Worm (Caenorhabditis elegans) whole organism, midembryonic: ENCODE measurements around the gene clc-25.

Source experiments
- T22C8.4 ChIP-seq: fragments of 200-800 bp; sonication (Bioruptor generic); IDR thresholded peaks from 2 replicates; pipeline ENCODE4 v1.3.6; 2022; ENCODE audit warnings: missing genetic modification characterization, missing compliant biosample characterization
- cog-1 ChIP-seq: sonication (generic microtip); optimal IDR thresholded peaks from 2 replicates; lab custom pipeline; 2016; ENCODE audit warnings: missing genetic modification characterization, missing compliant biosample characterization
- flt-1 ChIP-seq: fragments of 200-800 bp; sonication (Bioruptor generic); IDR thresholded peaks from 2 replicates; pipeline ENCODE4 v1.3.6; 2022; ENCODE audit warnings: missing genetic modification characterization, missing compliant biosample characterization
- klf-2 ChIP-seq: fragments of 200-800 bp; sonication (Bioruptor generic); conservative IDR thresholded peaks from 2 replicates; pipeline ENCODE4 v1.3.6; 2022; ENCODE audit warnings: missing genetic modification reagents, missing genetic modification characterization, missing compliant biosample characterization
- med-1 ChIP-seq: sonication (generic microtip); optimal IDR thresholded peaks from 2 replicates; lab custom pipeline; 2017; ENCODE audit warnings: missing genetic modification characterization, mild to moderate bottlenecking, missing compliant biosample characterization, antibody characterized with exemption, missing genetic modification reagents; ENCODE audit not compliant: insufficient read depth
- ref-1 ChIP-seq: fragments of 200-800 bp; sonication (Bioruptor generic); conservative IDR thresholded peaks from 2 replicates; pipeline ENCODE4 v1.3.6; 2022; ENCODE audit warnings: missing genetic modification reagents, missing genetic modification characterization, missing compliant biosample characterization
- tab-1 ChIP-seq: fragments of 200-800 bp; sonication (Bioruptor generic); IDR thresholded peaks from 2 replicates; pipeline ENCODE4 v1.3.6; 2022; ENCODE audit warnings: missing genetic modification characterization, missing compliant biosample characterization
- ztf-23 ChIP-seq: fragments of 200-800 bp; sonication (Bioruptor generic); IDR thresholded peaks from 2 replicates; pipeline ENCODE4 v1.3.6; 2022; ENCODE audit warnings: missing genetic modification reagents, missing genetic modification characterization, missing compliant biosample characterization
- ztf-29 ChIP-seq: fragments of 200-800 bp; sonication (Bioruptor generic); IDR thresholded peaks from 2 replicates; pipeline ENCODE4 v1.3.6; 2022; ENCODE audit warnings: missing genetic modification reagents, missing genetic modification characterization, missing compliant biosample characterization

The clc-25 gene

ce11 chrIII:1026261-1026660 lies at the start of gene clc-25:
Gene clc-25, minus strand, starts transcription at chrIII:1026361.
- TF ChIP-seq ztf-29 (GFP tag; lab: Robert Waterston, UW) (no peak), ztf-23 (GFP tag; lab: Robert Waterston, UW) (no peak), ref-1 (GFP tag; lab: Robert Waterston, UW) (no peak), flt-1 (no peak), T22C8.4 (GFP tag; lab: Robert Waterston, UW) (no peak), med-1 (GFP tag; lab: Kevin White, UChicago) (no peak), tab-1 (no peak)

DNA sequence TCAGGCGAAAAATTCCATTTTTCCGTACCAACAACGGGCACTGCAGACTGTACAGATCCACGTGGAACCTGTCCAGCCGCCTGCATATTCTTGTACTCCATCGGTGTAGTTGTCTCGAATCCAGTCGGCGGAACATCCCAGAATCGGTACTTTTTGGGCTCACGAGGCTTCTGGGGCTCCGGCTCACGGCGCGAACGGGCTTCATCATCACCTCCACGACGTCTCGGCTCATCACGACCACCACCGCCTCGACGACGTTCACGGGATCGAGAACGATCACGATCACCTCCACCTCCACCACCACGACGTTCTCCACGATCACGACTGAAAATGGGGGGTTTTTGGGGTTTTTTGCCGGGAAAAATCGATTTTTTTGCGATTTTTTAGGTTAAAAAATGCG lies 48.0 kb upstream of the clc-25 start:
- no peak for TF ChIP-seq ztf-23 (GFP tag; lab: Robert Waterston, UW)
- TF ChIP-seq ref-1 (GFP tag; lab: Robert Waterston, UW), result no peak
- no peak for TF ChIP-seq med-1 (GFP tag; lab: Kevin White, UChicago)
- no peak for TF ChIP-seq flt-1
- no peak for TF ChIP-seq ztf-29 (GFP tag; lab: Robert Waterston, UW)

DNA sequence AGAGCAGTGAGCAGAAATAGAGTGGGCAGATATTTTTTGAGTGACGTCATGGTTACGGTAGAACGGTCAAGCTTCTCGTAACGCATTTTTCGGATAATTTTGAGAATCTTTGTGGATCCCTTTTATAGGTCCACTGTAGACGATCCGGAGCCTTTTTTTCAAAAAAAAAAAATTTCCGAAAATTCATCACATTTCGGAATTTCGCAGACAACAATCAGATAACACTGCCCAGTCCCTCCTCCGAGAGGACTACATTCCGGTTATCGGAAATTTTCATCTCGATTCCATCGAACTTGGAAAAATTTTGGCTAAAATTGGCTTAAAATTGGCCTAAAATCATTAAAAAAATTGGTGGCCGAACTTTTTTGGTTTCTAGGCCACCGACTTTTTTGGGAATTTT lies 33.8 kb upstream of the clc-25 start, which contains the start of gene BE0003N10.6:
Gene BE0003N10.6 (minus strand): TSS at position 101 of the 400 bp plus-strand sequence.
- TF ChIP-seq ztf-23 (GFP tag; lab: Robert Waterston, UW) (no peak), med-1 (GFP tag; lab: Kevin White, UChicago) (no peak), flt-1 (no peak), T22C8.4 (GFP tag; lab: Robert Waterston, UW) (no peak), cog-1 (no peak), ref-1 (GFP tag; lab: Robert Waterston, UW) (no peak), klf-2 (GFP tag; lab: Robert Waterston, UW) (no peak), ztf-29 (GFP tag; lab: Robert Waterston, UW) (no peak), tab-1 (no peak)

DNA sequence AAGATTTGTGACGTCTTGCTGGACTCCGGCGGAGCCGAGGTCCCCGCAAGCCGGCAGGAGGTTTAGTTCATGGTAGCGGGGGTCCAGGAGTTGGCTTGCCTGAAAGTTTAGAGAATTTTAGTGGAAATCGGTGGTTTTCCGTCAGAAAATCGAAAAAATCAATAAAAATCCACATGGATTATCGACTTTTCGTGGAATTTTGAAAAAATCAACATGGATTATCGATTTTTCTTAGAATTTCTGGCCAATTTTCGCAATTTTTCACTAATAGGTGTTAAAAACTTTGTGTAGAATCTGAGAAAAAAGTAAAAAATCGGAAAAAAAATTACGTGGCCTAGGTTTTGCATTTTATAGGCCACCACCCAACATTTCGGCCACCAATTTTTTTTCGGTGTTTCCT lies 32.7 kb upstream of the clc-25 start:
- TF ChIP-seq med-1 (GFP tag; lab: Kevin White, UChicago) (no peak), ztf-29 (GFP tag; lab: Robert Waterston, UW) (no peak), cog-1 (no peak), T22C8.4 (GFP tag; lab: Robert Waterston, UW) (no peak), ref-1 (GFP tag; lab: Robert Waterston, UW) (no peak), tab-1 (no peak), flt-1 (no peak), ztf-23 (GFP tag; lab: Robert Waterston, UW) (no peak), klf-2 (GFP tag; lab: Robert Waterston, UW) (no peak)

ce11 chrIII:1058074-1058473 lies 31.9 kb upstream of the clc-25 start:
- TF ChIP-seq T22C8.4 (GFP tag; lab: Robert Waterston, UW) (peak; percentile 84), ztf-23 (GFP tag; lab: Robert Waterston, UW) (no peak)

- peak; percentile 54 for TF ChIP-seq T22C8.4 (GFP tag; lab: Robert Waterston, UW)
These were observed 31.0 kb upstream of the clc-25 start for ce11 chrIII:1056989-1057687.

DNA sequence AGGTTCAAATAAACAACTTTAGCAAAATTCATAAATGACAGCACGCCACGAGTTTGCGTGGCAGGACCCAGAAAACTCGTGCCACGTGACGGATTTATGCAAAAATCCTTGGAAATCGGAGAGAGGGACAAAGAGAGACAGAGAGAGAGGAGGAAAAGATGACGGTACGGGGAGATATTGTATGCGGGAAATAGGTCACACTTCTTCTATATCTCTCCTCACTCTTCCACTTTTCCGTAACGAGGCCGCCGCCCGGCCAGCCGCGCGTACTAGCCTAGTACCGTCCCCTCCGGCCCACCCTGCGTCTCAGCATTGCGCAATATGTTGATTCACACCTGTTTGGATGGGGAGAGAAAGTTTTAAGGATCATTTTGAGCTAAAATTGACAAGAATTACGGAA lies 27.9 kb upstream of the clc-25 start:
- no peak for TF ChIP-seq med-1 (GFP tag; lab: Kevin White, UChicago)
- 0 out of 2 replicates have a peak, but pooled peaks have one; percentile 45 for TF ChIP-seq ztf-23 (GFP tag; lab: Robert Waterston, UW)
- no peak for TF ChIP-seq ref-1 (GFP tag; lab: Robert Waterston, UW)
- TF ChIP-seq klf-2 (GFP tag; lab: Robert Waterston, UW), result no peak
- TF ChIP-seq flt-1, result no peak
- no peak for TF ChIP-seq T22C8.4 (GFP tag; lab: Robert Waterston, UW)
- TF ChIP-seq ztf-29 (GFP tag; lab: Robert Waterston, UW), result 0 out of 2 replicates have a peak, but pooled peaks have one; percentile 6
- TF ChIP-seq tab-1, result 0 out of 2 replicates have a peak, but pooled peaks have one; percentile 25
- no peak for TF ChIP-seq cog-1

- TF ChIP-seq T22C8.4 (GFP tag; lab: Robert Waterston, UW) (no peak), ztf-23 (GFP tag; lab: Robert Waterston, UW) (no peak), klf-2 (GFP tag; lab: Robert Waterston, UW) (no peak), cog-1 (no peak)
These were observed 26.9 kb upstream of the clc-25 start, which contains the start of gene fbxo-11.2 for ce11 chrIII:1053067-1053466. Gene fbxo-11.2, minus strand, starts transcription at chrIII:1053242.

DNA sequence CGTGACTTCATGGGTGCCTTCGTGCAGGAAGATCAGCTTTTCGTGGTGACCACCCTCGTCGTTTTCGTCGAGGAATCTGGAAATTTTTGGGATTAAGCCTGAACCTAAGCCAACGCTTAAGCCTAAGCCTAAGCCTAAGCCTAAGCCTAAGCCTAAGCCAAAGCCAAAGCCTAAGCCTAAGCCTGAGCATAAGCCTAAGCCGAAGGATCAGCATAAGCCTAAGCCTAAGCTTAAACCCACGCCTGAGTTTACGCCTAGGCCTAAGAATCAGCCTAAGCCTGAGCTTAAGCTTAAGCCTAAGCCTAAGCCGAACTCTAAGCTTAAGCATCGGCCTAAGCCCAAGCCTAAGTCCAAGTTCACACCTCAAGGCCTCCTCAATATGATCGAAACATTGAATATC lies 26.1 kb upstream of the clc-25 start:
- no peak for TF ChIP-seq klf-2 (GFP tag; lab: Robert Waterston, UW)
- no peak for TF ChIP-seq ztf-23 (GFP tag; lab: Robert Waterston, UW)
- peak; percentile 73; the same call in 1 of the 2 replicates for TF ChIP-seq ztf-29 (GFP tag; lab: Robert Waterston, UW)
- TF ChIP-seq ref-1 (GFP tag; lab: Robert Waterston, UW), result no peak

DNA sequence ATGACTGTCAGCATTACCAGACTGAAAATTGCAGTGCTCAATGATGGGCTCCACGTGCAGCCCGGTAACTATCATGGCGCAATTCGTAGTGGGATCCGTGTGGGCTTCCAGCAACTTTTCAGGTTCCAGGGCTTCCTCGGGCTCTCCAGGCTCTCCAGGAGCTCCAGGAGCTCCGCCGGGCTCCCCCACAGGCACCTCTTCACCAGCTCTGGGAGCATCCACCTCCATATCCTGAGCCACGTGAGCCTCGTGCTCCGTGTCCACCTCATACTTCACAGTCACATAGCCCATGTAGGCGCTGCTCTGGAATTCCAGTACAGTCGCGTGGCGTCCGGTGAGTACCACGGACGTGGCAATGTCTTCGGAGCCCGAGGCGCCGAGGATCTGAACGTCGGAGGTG lies 25.7 kb upstream of the clc-25 start:
- TF ChIP-seq med-1 (GFP tag; lab: Kevin White, UChicago) (no peak), ztf-29 (GFP tag; lab: Robert Waterston, UW) (no peak), klf-2 (GFP tag; lab: Robert Waterston, UW) (no peak), tab-1 (no peak), T22C8.4 (GFP tag; lab: Robert Waterston, UW) (no peak), cog-1 (no peak), ref-1 (GFP tag; lab: Robert Waterston, UW) (no peak), ztf-23 (GFP tag; lab: Robert Waterston, UW) (no peak), flt-1 (no peak)
